Worm (Caenorhabditis elegans): Measurements from ENCODE around the gene srlf-29.

DNA sequence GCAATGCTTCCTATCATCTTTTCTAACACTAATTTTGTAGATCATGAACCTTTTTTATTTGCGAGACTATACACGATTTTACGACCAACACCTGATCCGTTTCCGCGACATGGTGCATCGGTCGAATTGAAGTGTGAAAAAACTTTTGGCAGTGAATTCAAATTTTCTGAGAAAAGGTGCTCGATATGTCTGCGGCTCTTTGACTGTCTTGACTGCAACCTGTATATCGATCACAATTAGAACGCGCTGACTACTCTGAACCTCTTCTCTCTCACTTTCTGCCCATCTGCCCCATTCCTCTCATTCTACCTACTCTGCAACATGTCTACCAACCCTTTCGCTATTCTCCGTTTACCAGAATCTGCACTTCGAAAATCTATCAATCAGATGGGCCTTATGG is 16.1 kb downstream of the srlf-29 start, which contains the start of gene fbxb-26:
- TF ChIP-seq klf-2 (GFP tag; conservative IDR thresholded peaks at IDR 0.05) (no peak), flt-1 (GFP tag; IDR thresholded peaks at IDR 0.05) (no peak), T22C8.4 (GFP tag; IDR thresholded peaks at IDR 0.05) (no peak), cog-1 (tag; optimal IDR thresholded peaks at IDR 0.05) (no peak), ztf-23 (GFP tag; IDR thresholded peaks at IDR 0.05) (no peak)

All from whole organism, midembryonic.